Worm (Caenorhabditis elegans) whole organism, young adult: ENCODE measurements around the gene T14G8.4.

Experiments
- B0336.3 ChIP-seq: fragments of 200-800 bp; sonication (Bioruptor generic); IDR thresholded peaks from 2 replicates; pipeline ENCODE4 v1.3.6; 2022; ENCODE audit warnings: missing genetic modification characterization, missing compliant biosample characterization
- C06A6.2 ChIP-seq: fragments of 200-800 bp; sonication (Bioruptor generic); conservative IDR thresholded peaks from 2 replicates; pipeline ENCODE4 v1.3.6; 2022; ENCODE audit warnings: missing genetic modification characterization, missing compliant biosample characterization
- F22D6.2 ChIP-seq: sonication (generic microtip); optimal IDR thresholded peaks from 2 replicates; lab custom pipeline; 2016; ENCODE audit warnings: mild to moderate bottlenecking, missing genetic modification characterization, missing compliant biosample characterization
- F37B4.10 ChIP-seq: fragments of 200-800 bp; sonication (Bioruptor generic); IDR thresholded peaks from 2 replicates; pipeline ENCODE4 v1.3.6; 2022; ENCODE audit warnings: missing genetic modification characterization, missing compliant biosample characterization
- F49E8.2 ChIP-seq: sonication (generic microtip); optimal IDR thresholded peaks from 3 replicates; lab custom pipeline; 2017; ENCODE audit warnings: missing genetic modification characterization, mild to moderate bottlenecking, missing compliant biosample characterization, antibody characterized with exemption, moderate library complexity; ENCODE audit not compliant: insufficient read depth
- F57A8.1 ChIP-seq: fragments of 200-800 bp; sonication (Bioruptor generic); optimal IDR thresholded peaks from 2 replicates; lab custom pipeline; 2018; ENCODE audit warnings: mild to moderate bottlenecking, missing genetic modification characterization, moderate library complexity, missing compliant biosample characterization
- Y53G8AR.9 ChIP-seq: fragments of 200-800 bp; sonication (Bioruptor generic); conservative IDR thresholded peaks from 2 replicates; pipeline ENCODE4 v1.3.6; 2022; ENCODE audit warnings: missing genetic modification reagents, missing genetic modification characterization, missing compliant biosample characterization
- ama-1 ChIP-seq, 3 experiments: fragments of 150-350 bp in 1 of 3; sonication (generic microtip) in 2 of 3; optimal IDR thresholded peaks; 2 replicates each; lab custom pipeline; 2014 to 2018; ENCODE audit warnings: missing biosample characterization in 2 of 3, missing genetic modification characterization in 2 of 3, missing genetic modification reagents in 2 of 3
- aptf-2 ChIP-seq: fragments of 200-800 bp; sonication (Bioruptor generic); conservative IDR thresholded peaks from 2 replicates; pipeline ENCODE4 v1.3.6; 2022; ENCODE audit warnings: missing genetic modification reagents, missing genetic modification characterization, missing compliant biosample characterization
- atf-7 ChIP-seq: sonication (generic microtip); optimal IDR thresholded peaks from 2 replicates; lab custom pipeline; 2017; ENCODE audit warnings: mild to moderate bottlenecking, missing genetic modification characterization, missing compliant biosample characterization
- cebp-1 ChIP-seq, 2 experiments: fragments of 200-800 bp in 1 of 2; sonication (Bioruptor generic) in 1 of 2; sonication (generic microtip) in 1 of 2; IDR thresholded peaks in 1 of 2; optimal IDR thresholded peaks in 1 of 2; 2 replicates each; pipeline versions ENCODE4 v1.3.6 to Lab custom; 2017 to 2022; ENCODE audit warnings: missing compliant biosample characterization in 2 of 2, missing genetic modification characterization in 2 of 2, mild to moderate bottlenecking in 1 of 2, missing genetic modification reagents in 1 of 2, moderate library complexity in 1 of 2
- dox-1 ChIP-seq: fragments of 200-800 bp; sonication (Bioruptor generic); IDR thresholded peaks from 2 replicates; pipeline ENCODE4 v1.3.6; 2022; ENCODE audit warnings: missing genetic modification reagents, missing genetic modification characterization, missing compliant biosample characterization
- egl-44 ChIP-seq: fragments of 200-800 bp; sonication (Bioruptor generic); IDR thresholded peaks from 2 replicates; pipeline ENCODE4 v1.3.6; 2022; ENCODE audit warnings: missing genetic modification reagents, missing genetic modification characterization, missing compliant biosample characterization
- egrh-3 ChIP-seq: fragments of 200-800 bp; sonication (Bioruptor generic); IDR thresholded peaks from 2 replicates; pipeline ENCODE4 v1.3.6; 2022; ENCODE audit warnings: missing genetic modification reagents, missing genetic modification characterization, missing compliant biosample characterization
- ets-4 ChIP-seq: fragments of 200-800 bp; sonication (Bioruptor generic); optimal IDR thresholded peaks from 2 replicates; lab custom pipeline; 2018; ENCODE audit warnings: mild to moderate bottlenecking, missing genetic modification characterization, missing compliant biosample characterization
- gei-17 ChIP-seq: fragments of 200-800 bp; sonication (Bioruptor generic); optimal IDR thresholded peaks from 2 replicates; lab custom pipeline; 2018; ENCODE audit warnings: mild to moderate bottlenecking, missing genetic modification characterization, missing compliant biosample characterization
- let-526 ChIP-seq: fragments of 200-800 bp; sonication (Bioruptor generic); IDR thresholded peaks from 2 replicates; pipeline ENCODE4 v1.3.6; 2022; ENCODE audit warnings: missing genetic modification reagents, missing genetic modification characterization, missing compliant biosample characterization
- let-607 ChIP-seq, 2 experiments: fragments of 200-800 bp in 1 of 2; sonication (Bioruptor generic) in 1 of 2; sonication (generic microtip) in 1 of 2; optimal IDR thresholded peaks; 2 replicates each; lab custom pipeline; 2016 to 2018; ENCODE audit warnings: mild to moderate bottlenecking in 2 of 2, missing compliant biosample characterization in 2 of 2, missing genetic modification characterization in 2 of 2, moderate library complexity in 2 of 2, missing genotype in 1 of 2
- lin-40 ChIP-seq: sonication (generic microtip); optimal IDR thresholded peaks from 2 replicates; lab custom pipeline; 2016; ENCODE audit warnings: missing genetic modification characterization, mild to moderate bottlenecking, missing compliant biosample characterization, missing genotype, missing genetic modification reagents
- madf-6 ChIP-seq: fragments of 200-800 bp; sonication (Bioruptor generic); IDR thresholded peaks from 2 replicates; pipeline ENCODE4 v1.3.6; 2022; ENCODE audit warnings: missing genetic modification reagents, missing genetic modification characterization, missing compliant biosample characterization
- mcd-1 ChIP-seq: fragments of 200-800 bp; sonication (Bioruptor generic); IDR thresholded peaks from 2 replicates; pipeline ENCODE4 v1.3.6; 2022; ENCODE audit warnings: missing genetic modification reagents, missing genetic modification characterization, missing compliant biosample characterization
- mel-28 ChIP-seq: sonication (generic microtip); optimal IDR thresholded peaks from 2 replicates; lab custom pipeline; 2016; ENCODE audit warnings: borderline replicate concordance, mild to moderate bottlenecking, missing genetic modification characterization, missing compliant biosample characterization
- nfya-1 ChIP-seq: sonication (generic microtip); optimal IDR thresholded peaks from 2 replicates; lab custom pipeline; 2017; ENCODE audit warnings: antibody characterized with exemption, missing compliant biosample characterization, missing genetic modification characterization, borderline replicate concordance; ENCODE audit not compliant: insufficient read depth
- nhr-80 ChIP-seq: sonication (generic microtip); optimal IDR thresholded peaks from 2 replicates; lab custom pipeline; 2016; ENCODE audit warnings: missing genetic modification characterization, missing compliant biosample characterization
- nhr-90 ChIP-seq: sonication (generic microtip); optimal IDR thresholded peaks from 2 replicates; lab custom pipeline; 2016; ENCODE audit warnings: missing genotype, mild to moderate bottlenecking, missing genetic modification characterization, missing compliant biosample characterization
- snpc-1.3 ChIP-seq: sonication (generic microtip); optimal IDR thresholded peaks from 2 replicates; lab custom pipeline; 2017; ENCODE audit warnings: missing genetic modification characterization, mild to moderate bottlenecking, missing compliant biosample characterization, antibody characterized with exemption, moderate library complexity, missing genotype, missing genetic modification reagents; ENCODE audit not compliant: insufficient read depth
- tbp1 ChIP-seq: fragments of 200-800 bp; sonication (Bioruptor generic); optimal IDR thresholded peaks from 2 replicates; lab custom pipeline; 2018; ENCODE audit warnings: mild to moderate bottlenecking, missing genetic modification characterization, missing compliant biosample characterization
- tbx-9 ChIP-seq: sonication (generic microtip); optimal IDR thresholded peaks from 2 replicates; lab custom pipeline; 2016; ENCODE audit warnings: borderline replicate concordance, missing genetic modification characterization, inconsistent platforms, missing compliant biosample characterization
- unc-62 ChIP-seq: fragments of 150-350 bp; optimal IDR thresholded peaks from 2 replicates; lab custom pipeline; 2014; ENCODE audit warnings: missing biosample characterization, missing genetic modification reagents, missing genetic modification characterization
- ztf-22 ChIP-seq: fragments of 200-800 bp; sonication (Bioruptor generic); optimal IDR thresholded peaks from 2 replicates; lab custom pipeline; 2018; ENCODE audit warnings: mild to moderate bottlenecking, missing genetic modification characterization, moderate library complexity, missing compliant biosample characterization

The T14G8.4 gene

ce11 chrX:12872022-12872888 lies 8.6 kb upstream of the T14G8.4 start (continued):
- peak; percentile 93 for TF ChIP-seq nhr-90 (tag; lab: Kevin White, UChicago)
- TF ChIP-seq mel-28 (tag; lab: Kevin White, UChicago) = no peak
- no peak for TF ChIP-seq F57A8.1 (GFP tag; lab: Kevin White, UChicago)
- no peak for TF ChIP-seq nfya-1 (tag; lab: Kevin White, UChicago)
- TF ChIP-seq ets-4 (GFP tag; lab: Kevin White, UChicago) = peak; percentile 98
- peak; percentile 61 for TF ChIP-seq mcd-1 (GFP tag; lab: Robert Waterston, UW)
- no peak for TF ChIP-seq tbx-9

ce11 chrX:12869827-12870394 lies 6.2 kb upstream of the T14G8.4 start:
- TF ChIP-seq nhr-80 (peak; percentile 12), cebp-1 (GFP tag; IDR thresholded peaks at IDR 0.05; lab: Robert Waterston, UW) (no peak), cebp-1 (tag; optimal IDR thresholded peaks at IDR 0.05; lab: Kevin White, UChicago) (peak; percentile 9), Y53G8AR.9 (GFP tag; lab: Robert Waterston, UW) (0 out of 2 replicates have a peak, but pooled peaks have one; percentile 47), F57A8.1 (GFP tag; lab: Kevin White, UChicago) (no peak)
- TF ChIP-seq, all 124 proteins: peak for 3

ce11 chrX:12869412-12869811 lies 5.7 kb upstream of the T14G8.4 start:
- TF ChIP-seq lin-40 (tag; lab: Kevin White, UChicago) (peak; percentile 38), madf-6 (GFP tag; lab: Robert Waterston, UW) (no peak), egl-44 (GFP tag; lab: Robert Waterston, UW) (no peak), nhr-80 (peak; percentile 84), aptf-2 (GFP tag; lab: Robert Waterston, UW) (no peak), let-526 (GFP tag; lab: Robert Waterston, UW) (no peak), F49E8.2 (no peak), let-607 (tag; optimal IDR thresholded peaks at IDR 0.05; lab: Kevin White, UChicago) (peak; percentile 80 to 83), gei-17 (GFP tag; lab: Kevin White, UChicago) (no peak), unc-62 (peak; percentile 91), C06A6.2 (GFP tag; lab: Robert Waterston, UW) (no peak), F37B4.10 (GFP tag; lab: Robert Waterston, UW) (no peak), dox-1 (0 out of 2 replicates have a peak, but pooled peaks have one; percentile 10), ama-1 (optimal IDR thresholded peaks at IDR 0.05; lab: Kevin White, UChicago) (no peak), ama-1 (GFP tag; optimal IDR thresholded peaks at IDR 0.05; lab: Kevin White, UChicago) (no peak), atf-7 (peak; percentile 38), F22D6.2 (tag; lab: Kevin White, UChicago) (peak; percentile 2), tbp1 (GFP tag; lab: Kevin White, UChicago) (peak; percentile 3), B0336.3 (GFP tag; lab: Robert Waterston, UW) (no peak), ztf-22 (GFP tag; lab: Kevin White, UChicago) (peak; percentile 57)

ce11 chrX:12863262-12863661 lies 434 bp downstream of the T14G8.4 start:
- TF ChIP-seq egrh-3 (GFP tag; lab: Robert Waterston, UW) = no peak
- TF ChIP-seq snpc-1.3 = no peak
